Fruit fly (Drosophila melanogaster): ENCODE results near the gene ScsbetaA.

ScsbetaA gene

DNA sequence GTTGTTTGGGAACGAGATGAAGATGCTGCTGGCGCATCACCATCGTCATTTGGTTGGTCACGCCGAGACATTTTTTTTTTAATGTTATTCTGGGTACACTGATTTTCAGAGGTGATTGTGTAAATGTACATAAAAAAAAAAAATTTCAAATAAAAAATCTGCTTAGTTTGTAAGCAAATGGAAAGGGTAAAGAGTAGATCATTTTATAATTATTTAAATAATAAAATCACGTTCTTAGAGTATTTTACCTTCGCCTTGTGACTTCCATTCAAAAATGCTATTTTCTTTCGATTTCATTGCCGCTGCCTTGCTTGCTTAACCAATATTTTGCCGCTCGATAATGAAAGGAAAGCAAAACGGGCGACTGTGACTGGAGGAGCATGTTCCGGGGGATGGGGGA, 40.2 kb downstream of the ScsbetaA start (continued):
- TF ChIP-seq Med (GFP tag), result peak; percentile 15
- TF ChIP-seq hkb (optimal IDR thresholded peaks at IDR 0.05), result no peak
- peak; percentile 57 for TF ChIP-seq hkb (GFP tag; IDR thresholded peaks at IDR 0.05)
- peak; percentile 25; the same call in 1 of the 2 replicates for TF ChIP-seq CG6689 (GFP tag; IDR thresholded peaks at IDR 0.05)
- peak; percentile 54 for TF ChIP-seq CoRest (tag; optimal IDR thresholded peaks at IDR 0.05)
- TF ChIP-seq lola (GFP tag; optimal IDR thresholded peaks at IDR 0.05), result peak in 1 of 3 experiments; percentile 12
- TF ChIP-seq Eip74EF (GFP tag; optimal IDR thresholded peaks at IDR 0.05), result peak in 1 of 2 experiments; percentile 6
- no peak for TF ChIP-seq bab2 (GFP tag; optimal IDR thresholded peaks at IDR 0.05)
- no peak for TF ChIP-seq slou (GFP tag; optimal IDR thresholded peaks at IDR 0.05)
- no peak for TF ChIP-seq nerfin-2 (GFP tag; IDR thresholded peaks at IDR 0.05; ENCODE audit: partially characterized antibody)
- 0 out of 3 replicates have a peak, but pooled peaks have one; percentile 15 for TF ChIP-seq CG14050 (GFP tag; IDR thresholded peaks at IDR 0.05)
- peak; percentile 71 for TF ChIP-seq Xrp1 (GFP tag; IDR thresholded peaks at IDR 0.05)
- peak in 1 of 2 experiments; percentile 44 for TF ChIP-seq Hr51 (GFP tag; optimal IDR thresholded peaks at IDR 0.05)
- 0 out of 3 replicates have a peak, but pooled peaks have one; percentile 50 for TF ChIP-seq CG11093 (GFP tag; IDR thresholded peaks at IDR 0.05)
- TF ChIP-seq CG34422 (GFP tag; IDR thresholded peaks at IDR 0.05), result peak; percentile 30; the same call in 1 of the 3 replicates
- TF ChIP-seq ci (GFP tag; IDR thresholded peaks at IDR 0.05), result peak; percentile 80; the same call in 2 of the 3 replicates
- TF ChIP-seq ase (GFP tag; IDR thresholded peaks at IDR 0.05), result peak; percentile 23; the same call in 1 of the 3 replicates
- TF ChIP-seq CG12219 (GFP tag; optimal IDR thresholded peaks at IDR 0.05), result no peak
- peak; percentile 63 for TF ChIP-seq CG8388 (GFP tag; optimal IDR thresholded peaks at IDR 0.05)
- TF ChIP-seq CG3281 (GFP tag; optimal IDR thresholded peaks at IDR 0.05), result no peak
- TF ChIP-seq insv (GFP tag; optimal IDR thresholded peaks at IDR 0.05), result no peak
- TF ChIP-seq CG11504 (tag; optimal IDR thresholded peaks at IDR 0.05), result peak; percentile 68
- TF ChIP-seq CG17568 (GFP tag; optimal IDR thresholded peaks at IDR 0.05), result no peak
- TF ChIP-seq Abd-B (GFP tag; optimal IDR thresholded peaks at IDR 0.05), result no peak
- no peak for TF ChIP-seq Hr39 (optimal IDR thresholded peaks at IDR 0.05)
- TF ChIP-seq pum (GFP tag; optimal IDR thresholded peaks at IDR 0.05), result no peak
- peak; percentile 8 for TF ChIP-seq CG13123 (GFP tag; optimal IDR thresholded peaks at IDR 0.05)
- peak; percentile 16 for TF ChIP-seq HHEX (GFP tag; optimal IDR thresholded peaks at IDR 0.05)
- peak; percentile 46 for TF ChIP-seq wor (GFP tag; IDR thresholded peaks at IDR 0.05)
- no peak for TF ChIP-seq prd (optimal IDR thresholded peaks at IDR 0.05)
- TF ChIP-seq prd (GFP tag; IDR thresholded peaks at IDR 0.05), result peak; percentile 56
- TF ChIP-seq CG5245 (GFP tag; optimal IDR thresholded peaks at IDR 0.05), result peak; percentile 11
- TF ChIP-seq CG3163 (GFP tag; optimal IDR thresholded peaks at IDR 0.05), result no peak
- TF ChIP-seq CG7357 (GFP tag; IDR thresholded peaks at IDR 0.05), result peak; percentile 34; the same call in 1 of the 3 replicates
- TF ChIP-seq chinmo (GFP tag; IDR thresholded peaks at IDR 0.05; ENCODE audit: partially characterized antibody), result no peak
- no peak for TF ChIP-seq HLH4C (GFP tag; IDR thresholded peaks at IDR 0.05; ENCODE audit: partially characterized antibody)
- TF ChIP-seq lmd (GFP tag; IDR thresholded peaks at IDR 0.05), result peak; percentile 34; the same call in 1 of the 2 replicates
- TF ChIP-seq vvl (GFP tag; IDR thresholded peaks at IDR 0.05), result peak; percentile 40; the same call in 1 of the 2 replicates
- peak; percentile 57 for TF ChIP-seq phol (tag; optimal IDR thresholded peaks at IDR 0.05)
- TF ChIP-seq emc (GFP tag; optimal IDR thresholded peaks at IDR 0.05), result no peak
- no peak for TF ChIP-seq D (optimal IDR thresholded peaks at IDR 0.05)
- peak; percentile 50 for TF ChIP-seq D (GFP tag; optimal IDR thresholded peaks at IDR 0.05)
- TF ChIP-seq CG17361 (GFP tag; IDR thresholded peaks at IDR 0.05), result peak; percentile 57; the same call in 2 of the 3 replicates
- no peak for TF ChIP-seq CG9215 (GFP tag; IDR thresholded peaks at IDR 0.05)
- TF ChIP-seq CG10366 (GFP tag; IDR thresholded peaks at IDR 0.05), result peak; percentile 49; the same call in 1 of the 2 replicates
- TF ChIP-seq CG10321 (GFP tag; IDR thresholded peaks at IDR 0.05), result no peak
- peak; percentile 42 for TF ChIP-seq ssp (GFP tag; IDR thresholded peaks at IDR 0.05)
- no peak for TF ChIP-seq CG14965 (GFP tag; optimal IDR thresholded peaks at IDR 0.05; ENCODE audit: borderline replicate concordance)
- 0 out of 2 replicates have a peak, but pooled peaks have one; percentile 39 for TF ChIP-seq CG31441 (GFP tag; IDR thresholded peaks at IDR 0.05)
- TF ChIP-seq HLH3B (GFP tag; IDR thresholded peaks at IDR 0.05), result peak; percentile 71
- TF ChIP-seq CG5953 (GFP tag; IDR thresholded peaks at IDR 0.05), result 0 out of 2 replicates have a peak, but pooled peaks have one; percentile 37
